Worm (Caenorhabditis elegans) whole organism, L2 larva: Measurements from ENCODE around the gene C01G10.17.

Experiments used
- lsy-2 ChIP-seq, 2 experiments: fragments of 150-350 bp in 1 of 2; sonication (generic microtip) in 1 of 2; optimal IDR thresholded peaks; 2 replicates each; lab custom pipeline; 2014 to 2017; ENCODE audit warnings: missing biosample characterization in 2 of 2, missing genetic modification characterization in 2 of 2
- sma-9 ChIP-seq, 2 experiments: fragments of 150-350 bp in 1 of 2; sonication (generic microtip) in 1 of 2; optimal IDR thresholded peaks; 2 replicates each; lab custom pipeline; 2014 to 2016; ENCODE audit warnings: missing genetic modification characterization in 2 of 2, mild to moderate bottlenecking in 1 of 2, missing biosample characterization in 1 of 2, missing compliant biosample characterization in 1 of 2, missing genetic modification reagents in 1 of 2, moderate library complexity in 1 of 2
- unc-62 ChIP-seq: fragments of 150-350 bp; optimal IDR thresholded peaks from 2 replicates; lab custom pipeline; 2014; ENCODE audit warnings: missing biosample characterization, missing genetic modification reagents, missing genetic modification characterization
- ztf-4 ChIP-seq: fragments of 150-350 bp; optimal IDR thresholded peaks from 2 replicates; lab custom pipeline; 2014; ENCODE audit warnings: missing biosample characterization, missing genetic modification characterization

ce11 chrV:15063987-15064386 is 26.6 kb upstream of the C01G10.17 start, which contains the start of gene rap-2:
- TF ChIP-seq ztf-4 (tag; lab: Kevin White, UChicago) (no peak), lsy-2 (tag; optimal IDR thresholded peaks at IDR 0.05; lab: Kevin White, UChicago) (no peak), sma-9 (GFP tag; optimal IDR thresholded peaks at IDR 0.05; lab: Kevin White, UChicago) (no peak), sma-9 (tag; optimal IDR thresholded peaks at IDR 0.05; lab: Kevin White, UChicago) (no peak), unc-62 (no peak)
